Fruit fly (Drosophila melanogaster) whole organism, embryonic: ENCODE results near the gene cv-c.

ENCODE experiments used
- CG10366 ChIP-seq: fragments of 200-800 bp; sonication (Bioruptor generic); IDR thresholded peaks from 2 replicates; pipeline ENCODE4 v1.3.6; 2022; ENCODE audit warnings: missing biosample characterization, missing genetic modification characterization
- CG10431 ChIP-seq: fragments of 200-800 bp; sonication (Bioruptor generic); optimal IDR thresholded peaks from 3 replicates; lab custom pipeline; 2018; ENCODE audit warnings: missing biosample characterization, mild to moderate bottlenecking, missing genetic modification characterization
- CG11093 ChIP-seq: fragments of 200-800 bp; sonication (Bioruptor generic); IDR thresholded peaks from 3 replicates; pipeline ENCODE4 v1.3.6; 2022; ENCODE audit warnings: missing biosample characterization, missing genetic modification characterization
- CG11695 ChIP-seq: fragments of 200-800 bp; sonication (Bioruptor generic); IDR thresholded peaks from 3 replicates; pipeline ENCODE4 v1.3.6; 2022; ENCODE audit warnings: missing biosample characterization, missing genetic modification characterization
- CG11696 ChIP-seq: fragments of 200-800 bp; sonication (Bioruptor generic); IDR thresholded peaks from 2 replicates; pipeline ENCODE4 v1.3.6; 2022; ENCODE audit warnings: missing biosample characterization, missing genetic modification characterization
- CG11723 ChIP-seq: fragments of 200-800 bp; sonication (Bioruptor generic); optimal IDR thresholded peaks from 2 replicates; lab custom pipeline; 2017; ENCODE audit warnings: missing biosample characterization, mild to moderate bottlenecking, missing genetic modification characterization
- CG1233 ChIP-seq: fragments of 200-800 bp; sonication (Bioruptor generic); optimal IDR thresholded peaks from 4 replicates; lab custom pipeline; 2018; ENCODE audit warnings: missing biosample characterization, mild to moderate bottlenecking, missing genetic modification characterization
- CG13424 ChIP-seq: fragments of 200-800 bp; sonication (Bioruptor generic); optimal IDR thresholded peaks from 2 replicates; lab custom pipeline; 2019; ENCODE audit warnings: missing biosample characterization, mild to moderate bottlenecking, missing genetic modification characterization, moderate library complexity
- CG15514 ChIP-seq: fragments of 200-800 bp; sonication (Bioruptor generic); optimal IDR thresholded peaks from 3 replicates; lab custom pipeline; 2017; ENCODE audit warnings: missing biosample characterization, missing genetic modification characterization, mild to moderate bottlenecking, moderate library complexity, missing genetic modification reagents
- CG2712 ChIP-seq: fragments of 200-800 bp; optimal IDR thresholded peaks from 3 replicates; lab custom pipeline; 2019; ENCODE audit warnings: missing biosample characterization, mild to moderate bottlenecking, missing genetic modification characterization, moderate library complexity
- CG34422 ChIP-seq: fragments of 200-800 bp; sonication (Bioruptor generic); IDR thresholded peaks from 3 replicates; pipeline ENCODE4 v1.3.6; 2022; ENCODE audit warnings: missing biosample characterization, missing genetic modification characterization
- CG3995 ChIP-seq: fragments of 200-800 bp; sonication (Bioruptor generic); optimal IDR thresholded peaks from 3 replicates; lab custom pipeline; 2016; ENCODE audit warnings: missing biosample characterization, missing genetic modification characterization
- CG43689 ChIP-seq: fragments of 200-800 bp; sonication (Bioruptor generic); IDR thresholded peaks from 2 replicates; pipeline ENCODE4 v1.3.6; 2022; ENCODE audit warnings: missing biosample characterization, missing genetic modification characterization
- CG4617 ChIP-seq: fragments of 200-800 bp; sonication (Bioruptor generic); optimal IDR thresholded peaks from 3 replicates; lab custom pipeline; 2016; ENCODE audit warnings: missing biosample characterization, missing genetic modification characterization, borderline replicate concordance
- CG4854 ChIP-seq: fragments of 200-800 bp; sonication (Bioruptor generic); optimal IDR thresholded peaks from 2 replicates; lab custom pipeline; 2016; ENCODE audit warnings: missing biosample characterization, missing genetic modification characterization, inconsistent platforms
- CG5953 ChIP-seq: fragments of 200-800 bp; sonication (Bioruptor generic); IDR thresholded peaks from 2 replicates; pipeline ENCODE4 v1.3.6; 2022; ENCODE audit warnings: missing biosample characterization, missing genetic modification characterization
- CG7271 ChIP-seq: fragments of 200-800 bp; sonication (Bioruptor generic); optimal IDR thresholded peaks from 2 replicates; lab custom pipeline; 2018; ENCODE audit warnings: missing biosample characterization, mild to moderate bottlenecking, missing genetic modification characterization, moderate library complexity
- CG9727 ChIP-seq: fragments of 200-800 bp; sonication (Bioruptor generic); optimal IDR thresholded peaks from 3 replicates; lab custom pipeline; 2017; ENCODE audit warnings: missing biosample characterization, mild to moderate bottlenecking, missing genetic modification characterization
- CG9817 ChIP-seq: fragments of 200-800 bp; sonication (Bioruptor generic); optimal IDR thresholded peaks from 2 replicates; lab custom pipeline; 2018; ENCODE audit warnings: missing biosample characterization, mild to moderate bottlenecking, missing genetic modification characterization, moderate library complexity
- Chrac-16 ChIP-seq: fragments of 200-800 bp; sonication (Bioruptor generic); optimal IDR thresholded peaks from 3 replicates; lab custom pipeline; 2016; ENCODE audit warnings: missing biosample characterization, missing genetic modification characterization
- CkIIα-i1 ChIP-seq: fragments of 200-800 bp; sonication (Bioruptor generic); IDR thresholded peaks from 2 replicates; pipeline ENCODE4 v1.3.6; 2022; ENCODE audit warnings: missing biosample characterization, missing genetic modification characterization
- Dip3 ChIP-seq: fragments of 200-800 bp; sonication (Bioruptor generic); optimal IDR thresholded peaks from 3 replicates; lab custom pipeline; 2016; ENCODE audit warnings: missing biosample characterization, missing genetic modification characterization
- E2f1 ChIP-seq: fragments of 200-800 bp; sonication (Bioruptor generic); IDR thresholded peaks from 2 replicates; pipeline ENCODE4 v1.3.6; 2022; ENCODE audit warnings: missing biosample characterization, missing genetic modification characterization
- HHEX ChIP-seq: fragments of 200-800 bp; sonication (Bioruptor generic); optimal IDR thresholded peaks from 3 replicates; lab custom pipeline; 2017; ENCODE audit warnings: missing biosample characterization, mild to moderate bottlenecking, missing genetic modification characterization, missing genetic modification reagents
- HLH54F ChIP-seq: fragments of 200-800 bp; sonication (Bioruptor generic); optimal IDR thresholded peaks from 3 replicates; lab custom pipeline; 2016; ENCODE audit warnings: missing biosample characterization, missing genetic modification characterization
- HLHmδ ChIP-seq: fragments of 200-800 bp; sonication (Bioruptor generic); optimal IDR thresholded peaks from 2 replicates; lab custom pipeline; 2018; ENCODE audit warnings: missing biosample characterization, mild to moderate bottlenecking, missing genetic modification characterization, moderate library complexity
- Hmx ChIP-seq: fragments of 200-800 bp; sonication (Bioruptor generic); optimal IDR thresholded peaks from 2 replicates; lab custom pipeline; 2016; ENCODE audit warnings: missing biosample characterization, missing genetic modification characterization
- NC2β ChIP-seq: fragments of 200-800 bp; sonication (Bioruptor generic); optimal IDR thresholded peaks from 2 replicates; lab custom pipeline; 2016; ENCODE audit warnings: missing biosample characterization, missing genetic modification characterization
- NK7.1 ChIP-seq: fragments of 200-800 bp; sonication (Bioruptor generic); optimal IDR thresholded peaks from 3 replicates; lab custom pipeline; 2016; ENCODE audit warnings: missing biosample characterization, missing genetic modification characterization
- NfI ChIP-seq: fragments of 200-800 bp; sonication (Bioruptor generic); optimal IDR thresholded peaks from 3 replicates; lab custom pipeline; 2018; ENCODE audit warnings: missing biosample characterization, mild to moderate bottlenecking, missing genetic modification characterization, moderate library complexity
- Optix ChIP-seq: fragments of 200-800 bp; sonication (Bioruptor generic); IDR thresholded peaks from 3 replicates; pipeline ENCODE4 v1.3.6; 2022; ENCODE audit warnings: missing biosample characterization, missing genetic modification characterization
- Rx ChIP-seq: fragments of 200-800 bp; sonication (Bioruptor generic); IDR thresholded peaks from 2 replicates; pipeline ENCODE4 v1.3.6; 2022; ENCODE audit warnings: missing biosample characterization, missing genetic modification characterization
- Sox100B ChIP-seq: fragments of 200-800 bp; sonication (Bioruptor generic); optimal IDR thresholded peaks from 3 replicates; lab custom pipeline; 2018; ENCODE audit warnings: missing biosample characterization, mild to moderate bottlenecking, missing genetic modification characterization
- Sox102F ChIP-seq: fragments of 200-800 bp; sonication (Bioruptor generic); optimal IDR thresholded peaks from 2 replicates; lab custom pipeline; 2018; ENCODE audit warnings: missing biosample characterization, mild to moderate bottlenecking, missing genetic modification characterization, moderate library complexity
- Xbp1 ChIP-seq: fragments of 200-800 bp; sonication (Bioruptor generic); optimal IDR thresholded peaks from 3 replicates; lab custom pipeline; 2016; ENCODE audit warnings: missing biosample characterization, mild to moderate bottlenecking, missing genetic modification characterization
- YL-1 ChIP-seq: fragments of 200-800 bp; sonication (Bioruptor generic); optimal IDR thresholded peaks from 3 replicates; lab custom pipeline; 2017; ENCODE audit warnings: missing biosample characterization, mild to moderate bottlenecking, missing genetic modification characterization
- ase ChIP-seq: fragments of 200-800 bp; sonication (Bioruptor generic); IDR thresholded peaks from 3 replicates; pipeline ENCODE4 v1.3.6; 2022; ENCODE audit warnings: missing biosample characterization, missing genetic modification characterization
- br ChIP-seq: fragments of >200 bp; optimal IDR thresholded peaks from 2 replicates; lab custom pipeline; 2017
- cas ChIP-seq: fragments of 200-800 bp; sonication (Bioruptor generic); IDR thresholded peaks from 2 replicates; pipeline ENCODE4 v1.3.6; 2022; ENCODE audit warnings: missing biosample characterization, missing genetic modification characterization
- cato ChIP-seq: fragments of 200-800 bp; sonication (Bioruptor generic); optimal IDR thresholded peaks from 2 replicates; lab custom pipeline; 2016; ENCODE audit warnings: missing biosample characterization, missing genetic modification characterization, borderline replicate concordance
- dpn ChIP-seq, 2 experiments: fragments of 200-800 bp; sonication (Bioruptor generic); optimal IDR thresholded peaks; 3 replicates each; lab custom pipeline; 2016; ENCODE audit warnings: missing biosample characterization in 2 of 2, missing genetic modification characterization in 2 of 2
- ems ChIP-seq: fragments of 200-800 bp; sonication (Bioruptor generic); optimal IDR thresholded peaks from 3 replicates; lab custom pipeline; 2016; ENCODE audit warnings: missing biosample characterization, missing genetic modification characterization
- ftz-f1 ChIP-seq: fragments of 200-800 bp; sonication (Bioruptor generic); optimal IDR thresholded peaks from 2 replicates; lab custom pipeline; 2016; ENCODE audit warnings: missing biosample characterization, missing genetic modification characterization
- lab ChIP-seq: fragments of 200-800 bp; sonication (Bioruptor generic); optimal IDR thresholded peaks from 3 replicates; lab custom pipeline; 2017; ENCODE audit warnings: missing biosample characterization, missing genetic modification characterization, mild to moderate bottlenecking, moderate library complexity, missing genetic modification reagents
- lilli ChIP-seq: fragments of 200-800 bp; sonication (Bioruptor generic); optimal IDR thresholded peaks from 3 replicates; lab custom pipeline; 2016; ENCODE audit warnings: missing biosample characterization, missing genetic modification characterization
- nmo ChIP-seq: fragments of 200-800 bp; sonication (Bioruptor generic); optimal IDR thresholded peaks from 2 replicates; lab custom pipeline; 2018; ENCODE audit warnings: missing biosample characterization, mild to moderate bottlenecking, missing genetic modification characterization, moderate library complexity
- p53 ChIP-seq: fragments of 200-800 bp; sonication (Bioruptor generic); optimal IDR thresholded peaks from 2 replicates; lab custom pipeline; 2016; ENCODE audit warnings: missing biosample characterization, missing genetic modification characterization
- sens-2 ChIP-seq: fragments of 200-800 bp; sonication (Bioruptor generic); IDR thresholded peaks from 2 replicates; pipeline ENCODE4 v1.3.6; 2022; ENCODE audit warnings: missing biosample characterization, missing genetic modification characterization
- sna ChIP-seq: fragments of 200-800 bp; sonication (Bioruptor generic); IDR thresholded peaks from 2 replicates; pipeline ENCODE4 v1.3.6; 2022; ENCODE audit warnings: missing biosample characterization, missing genetic modification characterization; ENCODE audit not compliant: partially characterized antibody
- usp ChIP-seq: fragments of >200 bp; optimal IDR thresholded peaks from 2 replicates; lab custom pipeline; 2017; ENCODE audit warnings: missing biosample characterization, missing genetic modification characterization
- zf30C ChIP-seq: fragments of 200-800 bp; sonication (Bioruptor generic); optimal IDR thresholded peaks from 3 replicates; lab custom pipeline; 2018; ENCODE audit warnings: missing biosample characterization, mild to moderate bottlenecking, missing genetic modification characterization

cv-c gene

dm6 chr3R:14386088-14386822, 95.3 kb downstream of the cv-c start (continued):
- TF ChIP-seq Optix (GFP tag; lab: Robert Waterston, UW), result 0 out of 3 replicates have a peak, but pooled peaks have one; percentile 23
- TF ChIP-seq CG7271, result no peak
- peak; percentile 26 for TF ChIP-seq CG13424 (tag; lab: Kevin White, UChicago)
- TF ChIP-seq usp (GFP tag; lab: Kevin White, UChicago), result no peak
- no peak for TF ChIP-seq ase (GFP tag; lab: Robert Waterston, UW)
- TF ChIP-seq CG2712, result peak; percentile 53
- no peak for TF ChIP-seq HLH54F (GFP tag; lab: Kevin White, UChicago)
- TF ChIP-seq NK7.1, result no peak
- TF ChIP-seq p53, result no peak
- TF ChIP-seq CG9727 (GFP tag; lab: Kevin White, UChicago), result peak; percentile 14
- no peak for TF ChIP-seq HLHmδ
- no peak for TF ChIP-seq ftz-f1 (GFP tag; lab: Kevin White, UChicago)
- no peak for TF ChIP-seq E2f1 (GFP tag; lab: Robert Waterston, UW)
- no peak for TF ChIP-seq Chrac-16 (GFP tag; lab: Kevin White, UChicago)
- no peak for TF ChIP-seq sna (GFP tag; lab: Robert Waterston, UW)
- no peak for TF ChIP-seq CG11093
- TF ChIP-seq CkIIα-i1, result no peak
- TF ChIP-seq CG3995 (GFP tag; lab: Kevin White, UChicago), result no peak
- TF ChIP-seq CG10431 (GFP tag; lab: Kevin White, UChicago), result no peak
- TF ChIP-seq dpn (GFP tag; optimal IDR thresholded peaks at IDR 0.05; lab: Kevin White, UChicago), result peak in 1 of 2 experiments; percentile 3
- no peak for TF ChIP-seq NfI
- no peak for TF ChIP-seq CG11695 (GFP tag; lab: Robert Waterston, UW)
- TF ChIP-seq YL-1 (GFP tag; lab: Kevin White, UChicago), result no peak
- TF ChIP-seq nmo (GFP tag; lab: Kevin White, UChicago), result peak; percentile 71
- 0 out of 2 replicates have a peak, but pooled peaks have one; percentile 9 for TF ChIP-seq CG10366
- TF ChIP-seq Xbp1, result no peak
- TF ChIP-seq CG34422 (GFP tag; lab: Robert Waterston, UW), result no peak
- TF ChIP-seq CG5953 (GFP tag; lab: Robert Waterston, UW), result no peak
- peak; percentile 7 for TF ChIP-seq CG11723 (GFP tag; lab: Kevin White, UChicago)
- TF ChIP-seq HHEX (GFP tag; lab: Kevin White, UChicago), result peak; percentile 3
- no peak for TF ChIP-seq br (lab: Kevin White, UChicago)
- no peak for TF ChIP-seq CG4854 (GFP tag; lab: Kevin White, UChicago)
- TF ChIP-seq lilli (GFP tag; lab: Kevin White, UChicago), result no peak
- no peak for TF ChIP-seq sens-2
- TF ChIP-seq Sox102F (GFP tag; lab: Kevin White, UChicago), result peak; percentile 37
- TF ChIP-seq Dip3, result no peak
- TF ChIP-seq lab (GFP tag; lab: Kevin White, UChicago), result peak; percentile 6
- TF ChIP-seq zf30C (GFP tag; lab: Kevin White, UChicago), result no peak
- no peak for TF ChIP-seq cas (GFP tag; lab: Robert Waterston, UW)
- TF ChIP-seq cato (GFP tag; lab: Kevin White, UChicago), result no peak
- TF ChIP-seq CG43689 (GFP tag; lab: Robert Waterston, UW), result no peak
- no peak for TF ChIP-seq CG15514 (GFP tag; lab: Kevin White, UChicago)
- peak; percentile 36 for TF ChIP-seq Sox100B (GFP tag; lab: Kevin White, UChicago)
- TF ChIP-seq CG9817 (tag; lab: Kevin White, UChicago), result no peak
- no peak for TF ChIP-seq CG4617 (GFP tag; lab: Kevin White, UChicago)
- no peak for TF ChIP-seq NC2β (GFP tag; lab: Kevin White, UChicago)
- TF ChIP-seq Hmx (GFP tag; lab: Kevin White, UChicago), result no peak
- no peak for TF ChIP-seq CG11696 (GFP tag; lab: Robert Waterston, UW)
- TF ChIP-seq Rx (GFP tag; lab: Robert Waterston, UW), result no peak
- no peak for TF ChIP-seq CG1233
- no peak for TF ChIP-seq ems (GFP tag; lab: Kevin White, UChicago)
